Fruit fly (Drosophila melanogaster): ENCODE measurements around the gene nau.

nau gene

DNA sequence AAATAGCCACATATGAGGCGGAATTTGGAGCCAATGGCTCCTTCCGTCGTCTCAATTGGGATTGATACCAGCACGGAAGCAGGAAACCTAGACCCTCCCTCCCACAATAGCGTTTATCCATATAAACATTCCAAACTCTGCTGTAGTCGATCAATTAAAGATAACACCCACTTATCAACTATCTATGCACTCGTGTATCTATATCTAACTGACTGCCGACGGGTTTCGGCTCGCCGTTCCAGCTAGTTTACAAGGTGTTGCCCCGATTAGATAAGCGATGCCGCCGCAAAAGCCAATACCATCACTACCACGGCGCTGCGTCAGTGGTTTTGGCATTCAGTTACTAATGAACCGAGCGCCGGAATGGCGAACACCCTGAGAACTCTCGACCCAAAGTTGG lies 7.0 kb downstream of the nau start, which contains the start of gene CG10300 (continued):
- TF ChIP-seq GATAe (GFP tag; conservative IDR thresholded peaks at IDR 0.05), result peak; percentile 74
- no peak for TF ChIP-seq aop (GFP tag; IDR thresholded peaks at IDR 0.05)
- TF ChIP-seq CG2120 (GFP tag; optimal IDR thresholded peaks at IDR 0.05), result no peak
- no peak for TF ChIP-seq Hr3 (GFP tag; optimal IDR thresholded peaks at IDR 0.05)
- no peak for TF ChIP-seq CG11504 (tag; optimal IDR thresholded peaks at IDR 0.05)
- no peak for TF ChIP-seq prd (optimal IDR thresholded peaks at IDR 0.05)
- TF ChIP-seq prd (GFP tag; IDR thresholded peaks at IDR 0.05), result no peak
- no peak for TF ChIP-seq Opbp (GFP tag; IDR thresholded peaks at IDR 0.05; ENCODE audit: partially characterized antibody)
- TF ChIP-seq bigmax (GFP tag; optimal IDR thresholded peaks at IDR 0.05), result no peak
- no peak for TF ChIP-seq CG30403 (GFP tag; optimal IDR thresholded peaks at IDR 0.05)
- TF ChIP-seq CG3281 (GFP tag; optimal IDR thresholded peaks at IDR 0.05), result no peak
- TF ChIP-seq CG3163 (GFP tag; optimal IDR thresholded peaks at IDR 0.05), result no peak
- no peak for TF ChIP-seq lilli (GFP tag; optimal IDR thresholded peaks at IDR 0.05)
- no peak for TF ChIP-seq Side (GFP tag; optimal IDR thresholded peaks at IDR 0.05)
- no peak for TF ChIP-seq tin (GFP tag; optimal IDR thresholded peaks at IDR 0.05)
- no peak for TF ChIP-seq CG13775 (GFP tag; optimal IDR thresholded peaks at IDR 0.05)
- TF ChIP-seq sens (GFP tag), result peak; percentile 71
- TF ChIP-seq Nf-YC (tag; optimal IDR thresholded peaks at IDR 0.05), result no peak
- no peak for TF ChIP-seq pros (GFP tag; optimal IDR thresholded peaks at IDR 0.05)
- peak; percentile 53 for TF ChIP-seq CG34376 (GFP tag; optimal IDR thresholded peaks at IDR 0.05)
- TF ChIP-seq CrebB (tag; optimal IDR thresholded peaks at IDR 0.05), result no peak
- peak; percentile 88 for TF ChIP-seq mirr (GFP tag; optimal IDR thresholded peaks at IDR 0.05)
- no peak for TF ChIP-seq Sry-δ (GFP tag; optimal IDR thresholded peaks at IDR 0.05)
- TF ChIP-seq fd3F (GFP tag; optimal IDR thresholded peaks at IDR 0.05), result no peak
- no peak for TF ChIP-seq Abd-B (GFP tag; optimal IDR thresholded peaks at IDR 0.05)
- no peak for TF ChIP-seq wdn (GFP tag; IDR thresholded peaks at IDR 0.05)
- TF ChIP-seq Bgb (GFP tag; IDR thresholded peaks at IDR 0.05; ENCODE audit: partially characterized antibody), result no peak
- no peak for TF ChIP-seq kay (GFP tag; optimal IDR thresholded peaks at IDR 0.05)
- no peak for TF ChIP-seq CG12744 (GFP tag; optimal IDR thresholded peaks at IDR 0.05)
- TF ChIP-seq grn (GFP tag; optimal IDR thresholded peaks at IDR 0.05), result peak; percentile 74
- no peak for TF ChIP-seq CG17359 (tag; optimal IDR thresholded peaks at IDR 0.05)
- TF ChIP-seq CG5953 (GFP tag; IDR thresholded peaks at IDR 0.05), result no peak
- TF ChIP-seq sd (tag; optimal IDR thresholded peaks at IDR 0.05), result peak; percentile 64
- no peak for TF ChIP-seq yki (optimal IDR thresholded peaks at IDR 0.05)
- no peak for TF ChIP-seq CG7987 (GFP tag; optimal IDR thresholded peaks at IDR 0.05)
- TF ChIP-seq crc (GFP tag; optimal IDR thresholded peaks at IDR 0.05), result no peak
- no peak for TF ChIP-seq bab2 (GFP tag; optimal IDR thresholded peaks at IDR 0.05)
- no peak for TF ChIP-seq slp2 (GFP tag; optimal IDR thresholded peaks at IDR 0.05)
- TF ChIP-seq Atf-2 (GFP tag; optimal IDR thresholded peaks at IDR 0.05), result no peak
- no peak for TF ChIP-seq gfzf (GFP tag; optimal IDR thresholded peaks at IDR 0.05)
- no peak for TF ChIP-seq gcm (GFP tag; optimal IDR thresholded peaks at IDR 0.05)
- no peak for TF ChIP-seq CG7963 (GFP tag; IDR thresholded peaks at IDR 0.05; ENCODE audit: partially characterized antibody)
- no peak for TF ChIP-seq amos (GFP tag; IDR thresholded peaks at IDR 0.05; ENCODE audit: partially characterized antibody)
- no peak for TF ChIP-seq CG11695 (GFP tag; IDR thresholded peaks at IDR 0.05)
- TF ChIP-seq CG12155 (GFP tag; optimal IDR thresholded peaks at IDR 0.05), result no peak
- no peak for TF ChIP-seq ken (GFP tag; IDR thresholded peaks at IDR 0.05)
- no peak for TF ChIP-seq CG1529 (GFP tag; optimal IDR thresholded peaks at IDR 0.05)
- TF ChIP-seq Atf3 (GFP tag; optimal IDR thresholded peaks at IDR 0.05), result no peak
- TF ChIP-seq Pdp1 (GFP tag; optimal IDR thresholded peaks at IDR 0.05), result no peak
- no peak for TF ChIP-seq CG1602 (GFP tag; optimal IDR thresholded peaks at IDR 0.05)
- no peak for TF ChIP-seq lbe (GFP tag; optimal IDR thresholded peaks at IDR 0.05)
- no peak for TF ChIP-seq CG2199 (GFP tag; IDR thresholded peaks at IDR 0.05)
- TF ChIP-seq lola (GFP tag; optimal IDR thresholded peaks at IDR 0.05), result no peak
